Fruit fly (Drosophila melanogaster): ENCODE results near the gene CG14695.

Gene CG14695

dm6 chr3R:10836924-10837323, 42.2 kb downstream of the CG14695 start:
- TF ChIP-seq CG8159 (tag; optimal IDR thresholded peaks at IDR 0.05) (no peak), Ets98B (GFP tag; IDR thresholded peaks at IDR 0.05) (no peak), CG13204 (GFP tag; optimal IDR thresholded peaks at IDR 0.05) (no peak), rn (GFP tag; IDR thresholded peaks at IDR 0.05) (no peak), CG14655 (GFP tag; optimal IDR thresholded peaks at IDR 0.05) (no peak), CG8301 (tag; optimal IDR thresholded peaks at IDR 0.05) (no peak), Snoo (tag; optimal IDR thresholded peaks at IDR 0.05) (no peak), Pif1A (GFP tag; optimal IDR thresholded peaks at IDR 0.05) (no peak), CG15710 (tag; optimal IDR thresholded peaks at IDR 0.05) (no peak), CG4496 (GFP tag; IDR thresholded peaks at IDR 0.05) (no peak), CG17806 (tag; optimal IDR thresholded peaks at IDR 0.05) (no peak), CG34367 (tag; optimal IDR thresholded peaks at IDR 0.05) (no peak), CG32121 (GFP tag; IDR thresholded peaks at IDR 0.05) (no peak), gl (tag; optimal IDR thresholded peaks at IDR 0.05) (no peak), fd96Ca (GFP tag; IDR thresholded peaks at IDR 0.05) (no peak), CG12605 (GFP tag; IDR thresholded peaks at IDR 0.05) (no peak), EcR (GFP tag; optimal IDR thresholded peaks at IDR 0.05) (no peak)

- TF ChIP-seq Snoo (tag; optimal IDR thresholded peaks at IDR 0.05) (peak; percentile 96), CG13204 (GFP tag; optimal IDR thresholded peaks at IDR 0.05) (peak; percentile 96), CG34367 (tag; optimal IDR thresholded peaks at IDR 0.05) (peak; percentile 95), CG14655 (GFP tag; optimal IDR thresholded peaks at IDR 0.05) (peak; percentile 96), CG10348 (GFP tag; IDR thresholded peaks at IDR 0.05) (peak; percentile 75), CG32121 (GFP tag; IDR thresholded peaks at IDR 0.05) (peak; percentile 93), CG4496 (GFP tag; IDR thresholded peaks at IDR 0.05) (peak; percentile 97), D1 (tag; optimal IDR thresholded peaks at IDR 0.05) (peak; percentile 68), CG12605 (GFP tag; IDR thresholded peaks at IDR 0.05) (peak; percentile 96), Pif1B (GFP tag; optimal IDR thresholded peaks at IDR 0.05) (peak; percentile 96), CG8159 (tag; optimal IDR thresholded peaks at IDR 0.05) (peak; percentile 93), EcR (GFP tag; optimal IDR thresholded peaks at IDR 0.05) (peak; percentile 67), fd96Ca (GFP tag; IDR thresholded peaks at IDR 0.05) (peak; percentile 97), rn (GFP tag; IDR thresholded peaks at IDR 0.05) (peak; percentile 92), Ets98B (GFP tag; IDR thresholded peaks at IDR 0.05) (peak; percentile 96), Pif1A (GFP tag; optimal IDR thresholded peaks at IDR 0.05) (peak; percentile 96), gl (tag; optimal IDR thresholded peaks at IDR 0.05) (peak; percentile 92), CG8301 (tag; optimal IDR thresholded peaks at IDR 0.05) (peak; percentile 96), CG9948 (tag; optimal IDR thresholded peaks at IDR 0.05) (peak; percentile 94), CG15710 (tag; optimal IDR thresholded peaks at IDR 0.05) (peak; percentile 94), CG17806 (tag; optimal IDR thresholded peaks at IDR 0.05) (peak; percentile 94)
These were observed 44.2 kb downstream of the CG14695 start for dm6 chr3R:10834893-10835292.

dm6 chr3R:10832526-10833165, 46.5 kb downstream of the CG14695 start:
- TF ChIP-seq CG17806 (tag; optimal IDR thresholded peaks at IDR 0.05) = peak; percentile 94
- peak; percentile 92 for TF ChIP-seq Pif1A (GFP tag; optimal IDR thresholded peaks at IDR 0.05)
- peak; percentile 91 for TF ChIP-seq CG8159 (tag; optimal IDR thresholded peaks at IDR 0.05)
- TF ChIP-seq CG8301 (tag; optimal IDR thresholded peaks at IDR 0.05) = peak; percentile 96
- TF ChIP-seq CG13204 (GFP tag; optimal IDR thresholded peaks at IDR 0.05) = peak; percentile 37
- TF ChIP-seq fd96Ca (GFP tag; IDR thresholded peaks at IDR 0.05) = peak; percentile 97
- TF ChIP-seq CG10348 (GFP tag; IDR thresholded peaks at IDR 0.05) = peak; percentile 38; the same call in 1 of the 2 replicates
- TF ChIP-seq Ets98B (GFP tag; IDR thresholded peaks at IDR 0.05) = peak; percentile 90
- TF ChIP-seq rn (GFP tag; IDR thresholded peaks at IDR 0.05) = peak; percentile 79
- peak; percentile 88 for TF ChIP-seq Pif1B (GFP tag; optimal IDR thresholded peaks at IDR 0.05)
- TF ChIP-seq CG15710 (tag; optimal IDR thresholded peaks at IDR 0.05) = peak; percentile 73
- TF ChIP-seq CG14655 (GFP tag; optimal IDR thresholded peaks at IDR 0.05) = peak; percentile 96
- TF ChIP-seq D1 (tag; optimal IDR thresholded peaks at IDR 0.05) = peak; percentile 72
- peak; percentile 93 for TF ChIP-seq CG32121 (GFP tag; IDR thresholded peaks at IDR 0.05)
- no peak for TF ChIP-seq EcR (GFP tag; optimal IDR thresholded peaks at IDR 0.05)
- TF ChIP-seq CG4496 (GFP tag; IDR thresholded peaks at IDR 0.05) = peak; percentile 96
- peak; percentile 89 for TF ChIP-seq CG9948 (tag; optimal IDR thresholded peaks at IDR 0.05)
- TF ChIP-seq CG12605 (GFP tag; IDR thresholded peaks at IDR 0.05) = peak; percentile 77
- TF ChIP-seq gl (tag; optimal IDR thresholded peaks at IDR 0.05) = peak; percentile 91
- TF ChIP-seq Snoo (tag; optimal IDR thresholded peaks at IDR 0.05) = peak; percentile 27
- TF ChIP-seq CG34367 (tag; optimal IDR thresholded peaks at IDR 0.05) = peak; percentile 62

- TF ChIP-seq CG13204 (GFP tag; optimal IDR thresholded peaks at IDR 0.05) (no peak), CG15710 (tag; optimal IDR thresholded peaks at IDR 0.05) (peak; percentile 77), CG14655 (GFP tag; optimal IDR thresholded peaks at IDR 0.05) (peak; percentile 67), Pif1A (GFP tag; optimal IDR thresholded peaks at IDR 0.05) (peak; percentile 42), CG10348 (GFP tag; IDR thresholded peaks at IDR 0.05) (no peak), Pif1B (GFP tag; optimal IDR thresholded peaks at IDR 0.05) (peak; percentile 14), CG34367 (tag; optimal IDR thresholded peaks at IDR 0.05) (peak; percentile 70), gl (tag; optimal IDR thresholded peaks at IDR 0.05) (peak; percentile 23), CG32121 (GFP tag; IDR thresholded peaks at IDR 0.05) (no peak), CG9948 (tag; optimal IDR thresholded peaks at IDR 0.05) (peak; percentile 74), fd96Ca (GFP tag; IDR thresholded peaks at IDR 0.05) (no peak), CG17806 (tag; optimal IDR thresholded peaks at IDR 0.05) (peak; percentile 72), CG8159 (tag; optimal IDR thresholded peaks at IDR 0.05) (peak; percentile 80), CG8301 (tag; optimal IDR thresholded peaks at IDR 0.05) (peak; percentile 54)
These were observed 49.4 kb downstream of the CG14695 start for dm6 chr3R:10829746-10830145.

- no peak for TF ChIP-seq CG10348 (GFP tag; IDR thresholded peaks at IDR 0.05)
- TF ChIP-seq CG8301 (tag; optimal IDR thresholded peaks at IDR 0.05) = no peak
- TF ChIP-seq CG15710 (tag; optimal IDR thresholded peaks at IDR 0.05) = no peak
- no peak for TF ChIP-seq CG12605 (GFP tag; IDR thresholded peaks at IDR 0.05)
- TF ChIP-seq CG32121 (GFP tag; IDR thresholded peaks at IDR 0.05) = no peak
- no peak for TF ChIP-seq CG13204 (GFP tag; optimal IDR thresholded peaks at IDR 0.05)
These were observed 50.4 kb downstream of the CG14695 start for dm6 chr3R:10828688-10829087.
